Fruit fly (Drosophila melanogaster) whole organism, prepupa: ENCODE data around the gene CG12316.

Experiments
- Blimp-1 ChIP-seq: fragments of 200-800 bp; sonication (Bioruptor generic); optimal IDR thresholded peaks from 3 replicates; lab custom pipeline; 2017; ENCODE audit warnings: missing biosample characterization, missing genetic modification characterization, mild to moderate bottlenecking, moderate library complexity, missing genetic modification reagents
- CG10669 ChIP-seq: fragments of 200-800 bp; sonication (Bioruptor generic); optimal IDR thresholded peaks from 3 replicates; lab custom pipeline; 2018; ENCODE audit warnings: missing biosample characterization, mild to moderate bottlenecking, missing genetic modification characterization, moderate library complexity
- CG11294 ChIP-seq: fragments of 200-800 bp; sonication (Bioruptor generic); IDR thresholded peaks from 2 replicates; pipeline ENCODE4 v1.3.6; 2022; ENCODE audit warnings: missing biosample characterization, missing genetic modification characterization
- CG11762 ChIP-seq: fragments of 200-800 bp; sonication (Bioruptor generic); optimal IDR thresholded peaks from 3 replicates; lab custom pipeline; 2016; ENCODE audit warnings: missing biosample characterization, missing genetic modification characterization; ENCODE audit not compliant: insufficient read depth
- CG15336 ChIP-seq: fragments of 200-800 bp; sonication (Bioruptor generic); IDR thresholded peaks from 2 replicates; pipeline ENCODE4 v1.3.6; 2022; ENCODE audit warnings: missing biosample characterization, missing genetic modification characterization
- CG1621 ChIP-seq: fragments of 200-800 bp; sonication (Bioruptor generic); optimal IDR thresholded peaks from 3 replicates; lab custom pipeline; 2018; ENCODE audit warnings: missing biosample characterization, mild to moderate bottlenecking, missing genetic modification characterization
- CG16779 ChIP-seq: fragments of 200-800 bp; sonication (Bioruptor generic); optimal IDR thresholded peaks from 3 replicates; lab custom pipeline; 2017; ENCODE audit warnings: missing biosample characterization, mild to moderate bottlenecking, missing genetic modification characterization
- CG3032 ChIP-seq: fragments of 200-800 bp; optimal IDR thresholded peaks from 2 replicates; lab custom pipeline; 2019; ENCODE audit warnings: missing biosample characterization, mild to moderate bottlenecking, missing genetic modification characterization, moderate library complexity
- CG31627 ChIP-seq: fragments of 200-800 bp; sonication (Bioruptor generic); optimal IDR thresholded peaks from 3 replicates; lab custom pipeline; 2016; ENCODE audit warnings: missing biosample characterization, missing genetic modification characterization
- CG34406 ChIP-seq: fragments of 200-800 bp; sonication (Bioruptor generic); optimal IDR thresholded peaks from 3 replicates; lab custom pipeline; 2016; ENCODE audit warnings: missing biosample characterization, missing genetic modification characterization
- CG3919 ChIP-seq: fragments of 200-800 bp; sonication (Bioruptor generic); optimal IDR thresholded peaks from 3 replicates; lab custom pipeline; 2016; ENCODE audit warnings: missing biosample characterization, missing genetic modification characterization
- CG4318 ChIP-seq: fragments of 200-800 bp; sonication (Bioruptor generic); optimal IDR thresholded peaks from 3 replicates; lab custom pipeline; 2017; ENCODE audit warnings: missing biosample characterization, mild to moderate bottlenecking, missing genetic modification characterization
- CG6163 ChIP-seq: fragments of 200-800 bp; sonication (Bioruptor generic); IDR thresholded peaks from 3 replicates; pipeline ENCODE4 v1.3.6; 2022; ENCODE audit warnings: missing biosample characterization, missing genetic modification characterization
- CG6276 ChIP-seq: fragments of 200-800 bp; sonication (Bioruptor generic); optimal IDR thresholded peaks from 2 replicates; lab custom pipeline; 2017; ENCODE audit warnings: missing biosample characterization, mild to moderate bottlenecking, missing genetic modification characterization
- CG6792 ChIP-seq: fragments of 200-800 bp; sonication (Bioruptor generic); optimal IDR thresholded peaks from 3 replicates; lab custom pipeline; 2016; ENCODE audit warnings: missing biosample characterization, missing genetic modification characterization
- CG6854 ChIP-seq: fragments of 200-800 bp; sonication (Bioruptor generic); optimal IDR thresholded peaks from 2 replicates; lab custom pipeline; 2017; ENCODE audit warnings: missing biosample characterization, mild to moderate bottlenecking, missing genetic modification characterization
- CG7368 ChIP-seq: fragments of 200-800 bp; sonication (Bioruptor generic); optimal IDR thresholded peaks from 3 replicates; lab custom pipeline; 2016; ENCODE audit warnings: missing biosample characterization, missing genetic modification characterization
- CG8119 ChIP-seq: fragments of 200-800 bp; sonication (Bioruptor generic); IDR thresholded peaks from 3 replicates; pipeline ENCODE4 v1.3.6; 2022; ENCODE audit warnings: missing biosample characterization, missing genetic modification characterization
- CG9139 ChIP-seq: fragments of 200-800 bp; sonication (Bioruptor generic); optimal IDR thresholded peaks from 3 replicates; lab custom pipeline; 2017; ENCODE audit warnings: missing biosample characterization, mild to moderate bottlenecking, missing genetic modification characterization
- Eip75B ChIP-seq: fragments of 200-800 bp; sonication (Bioruptor generic); optimal IDR thresholded peaks from 3 replicates; lab custom pipeline; 2016; ENCODE audit warnings: missing biosample characterization, missing genetic modification characterization
- Eip78C ChIP-seq: fragments of 200-800 bp; sonication (Bioruptor generic); peaks from one replicate; lab custom pipeline; 2016; ENCODE audit warnings: missing biosample characterization, missing genetic modification characterization
- Eip93F ChIP-seq: fragments of 200-800 bp; sonication (Bioruptor generic); optimal IDR thresholded peaks from 2 replicates; lab custom pipeline; 2016; ENCODE audit warnings: missing biosample characterization, mild to moderate bottlenecking, missing genetic modification characterization
- Ets21C ChIP-seq: fragments of 200-800 bp; sonication (Bioruptor generic); optimal IDR thresholded peaks from 3 replicates; lab custom pipeline; 2016; ENCODE audit warnings: missing biosample characterization, missing genetic modification characterization
- Ets96B ChIP-seq: fragments of 200-800 bp; optimal IDR thresholded peaks from 2 replicates; lab custom pipeline; 2019; ENCODE audit warnings: missing biosample characterization, mild to moderate bottlenecking, missing genetic modification characterization, moderate library complexity
- Gug ChIP-seq: fragments of 200-800 bp; sonication (Bioruptor generic); IDR thresholded peaks from 2 replicates; pipeline ENCODE4 v1.3.6; 2022; ENCODE audit warnings: missing biosample characterization, missing genetic modification characterization
- Hr39 ChIP-seq: fragments of 200-800 bp; sonication (Bioruptor generic); optimal IDR thresholded peaks from 2 replicates; lab custom pipeline; 2016; ENCODE audit warnings: missing biosample characterization, missing genetic modification characterization
- Hr4 ChIP-seq: fragments of 200-800 bp; sonication (Bioruptor generic); optimal IDR thresholded peaks from 3 replicates; lab custom pipeline; 2016; ENCODE audit warnings: missing biosample characterization, missing genetic modification characterization
- Lpt ChIP-seq: fragments of 200-800 bp; sonication (Bioruptor generic); optimal IDR thresholded peaks from 3 replicates; lab custom pipeline; 2016; ENCODE audit warnings: missing biosample characterization, missing genetic modification characterization
- Met ChIP-seq: fragments of 200-800 bp; sonication (Bioruptor generic); optimal IDR thresholded peaks from 3 replicates; lab custom pipeline; 2016; ENCODE audit warnings: missing biosample characterization, missing genetic modification characterization
- OdsH ChIP-seq: fragments of 200-800 bp; sonication (Bioruptor generic); optimal IDR thresholded peaks from 3 replicates; lab custom pipeline; 2016; ENCODE audit warnings: missing biosample characterization, missing genetic modification characterization
- Smox ChIP-seq: fragments of 200-800 bp; sonication (Bioruptor generic); optimal IDR thresholded peaks from 3 replicates; lab custom pipeline; 2016; ENCODE audit warnings: missing biosample characterization, missing genetic modification characterization
- Sox102F ChIP-seq: fragments of 200-800 bp; sonication (Bioruptor generic); optimal IDR thresholded peaks from 2 replicates; lab custom pipeline; 2016; ENCODE audit warnings: missing biosample characterization, mild to moderate bottlenecking, missing genetic modification characterization
- Sox14 ChIP-seq: fragments of 200-800 bp; sonication (Bioruptor generic); optimal IDR thresholded peaks from 3 replicates; lab custom pipeline; 2016; ENCODE audit warnings: missing biosample characterization, missing genetic modification characterization
- Sox15 ChIP-seq: fragments of 200-800 bp; sonication (Bioruptor generic); optimal IDR thresholded peaks from 3 replicates; lab custom pipeline; 2016; ENCODE audit warnings: missing biosample characterization, missing genetic modification characterization
- achi ChIP-seq: fragments of 200-800 bp; sonication (Bioruptor generic); optimal IDR thresholded peaks from 3 replicates; lab custom pipeline; 2016; ENCODE audit warnings: missing biosample characterization, missing genetic modification characterization
- acj6 ChIP-seq: fragments of 200-800 bp; sonication (Bioruptor generic); optimal IDR thresholded peaks from 3 replicates; lab custom pipeline; 2016; ENCODE audit warnings: missing biosample characterization, missing genetic modification characterization
- dac ChIP-seq: fragments of 200-800 bp; sonication (Bioruptor generic); optimal IDR thresholded peaks from 2 replicates; lab custom pipeline; 2017; ENCODE audit warnings: missing biosample characterization, mild to moderate bottlenecking, missing genetic modification characterization
- dsx ChIP-seq: fragments of 200-800 bp; optimal IDR thresholded peaks from 3 replicates; lab custom pipeline; 2019; ENCODE audit warnings: missing biosample characterization, mild to moderate bottlenecking, missing genetic modification characterization, moderate library complexity; ENCODE audit not compliant: poor library complexity, severe bottlenecking
- eg ChIP-seq: fragments of 200-800 bp; sonication (Bioruptor generic); IDR thresholded peaks from 3 replicates; pipeline ENCODE4 v1.3.6; 2022; ENCODE audit warnings: missing biosample characterization, missing genetic modification characterization
- esn ChIP-seq: fragments of 200-800 bp; sonication (Bioruptor generic); optimal IDR thresholded peaks from 2 replicates; lab custom pipeline; 2016; ENCODE audit warnings: missing biosample characterization, mild to moderate bottlenecking, missing genetic modification characterization, moderate library complexity
- fd59A ChIP-seq: fragments of 200-800 bp; sonication (Bioruptor generic); optimal IDR thresholded peaks from 2 replicates; lab custom pipeline; 2017; ENCODE audit warnings: missing biosample characterization, mild to moderate bottlenecking, missing genetic modification characterization, missing genetic modification reagents
- fd85E ChIP-seq: fragments of 200-800 bp; sonication (Bioruptor generic); optimal IDR thresholded peaks from 3 replicates; lab custom pipeline; 2016; ENCODE audit warnings: missing biosample characterization, missing genetic modification characterization
- fkh ChIP-seq: fragments of 200-800 bp; sonication (Bioruptor generic); optimal IDR thresholded peaks from 3 replicates; lab custom pipeline; 2017; ENCODE audit warnings: missing biosample characterization, mild to moderate bottlenecking, missing genetic modification characterization, moderate library complexity
- lz ChIP-seq: fragments of 200-800 bp; sonication (Bioruptor generic); optimal IDR thresholded peaks from 3 replicates; lab custom pipeline; 2016; ENCODE audit warnings: missing biosample characterization, missing genetic modification characterization
- net ChIP-seq: fragments of 200-800 bp; sonication (Bioruptor generic); optimal IDR thresholded peaks from 3 replicates; lab custom pipeline; 2016; ENCODE audit warnings: missing biosample characterization, missing genetic modification characterization
- pdm3 ChIP-seq: fragments of 200-800 bp; sonication (Bioruptor generic); optimal IDR thresholded peaks from 3 replicates; lab custom pipeline; 2016; ENCODE audit warnings: missing biosample characterization, missing genetic modification characterization
- salr ChIP-seq, 2 experiments: fragments of 200-800 bp; sonication (Bioruptor generic); optimal IDR thresholded peaks; 3 replicates each; lab custom pipeline; 2016 to 2018; ENCODE audit warnings: missing biosample characterization in 2 of 2, missing genetic modification characterization in 2 of 2, mild to moderate bottlenecking in 1 of 2
- ss ChIP-seq, 2 experiments: fragments of 200-800 bp; sonication (Bioruptor generic); optimal IDR thresholded peaks; 2 replicates in 1 of 2; 3 replicates in 1 of 2; lab custom pipeline; 2017 to 2018; ENCODE audit warnings: mild to moderate bottlenecking in 2 of 2, missing biosample characterization in 2 of 2, missing genetic modification characterization in 2 of 2, moderate library complexity in 1 of 2
- svp ChIP-seq: fragments of 200-800 bp; sonication (Bioruptor generic); peaks from one replicate; lab custom pipeline; 2016; ENCODE audit warnings: missing biosample characterization, missing genetic modification characterization
- topi ChIP-seq: fragments of 200-800 bp; sonication (Bioruptor generic); optimal IDR thresholded peaks from 3 replicates; lab custom pipeline; 2016; ENCODE audit warnings: missing biosample characterization, missing genetic modification characterization
- vri ChIP-seq: fragments of 200-800 bp; sonication (Bioruptor generic); optimal IDR thresholded peaks from 3 replicates; lab custom pipeline; 2016; ENCODE audit warnings: missing biosample characterization, mild to moderate bottlenecking, missing genetic modification characterization

CG12316 gene

dm6 chr3L:15104849-15105555, 31.7 kb downstream of the CG12316 start:
- TF ChIP-seq ss (GFP tag; optimal IDR thresholded peaks at IDR 0.05; lab: Kevin White, UChicago) (peak; percentile 68 to 92), net (GFP tag; lab: Kevin White, UChicago) (peak; percentile 91), CG3919 (GFP tag; lab: Kevin White, UChicago) (peak; percentile 89), Sox14 (GFP tag; lab: Kevin White, UChicago) (peak; percentile 95), CG1621 (tag; lab: Kevin White, UChicago) (peak; percentile 85), CG6276 (GFP tag; lab: Kevin White, UChicago) (peak; percentile 87), fd85E (GFP tag; lab: Kevin White, UChicago) (peak; percentile 57), Smox (GFP tag; lab: Kevin White, UChicago) (peak; percentile 92), Ets96B (tag; lab: Kevin White, UChicago) (peak; percentile 90), CG9139 (GFP tag; lab: Kevin White, UChicago) (peak; percentile 65), CG6163 (peak; percentile 84), Eip75B (GFP tag; lab: Kevin White, UChicago) (peak; percentile 92), salr (GFP tag; optimal IDR thresholded peaks at IDR 0.05; lab: Kevin White, UChicago) (peak; percentile 78 to 90), CG4318 (GFP tag; lab: Kevin White, UChicago) (peak; percentile 93), CG8119 (GFP tag; lab: Robert Waterston, UW) (peak; percentile 95), CG11294 (peak; percentile 83), Ets21C (peak; percentile 92), topi (peak; percentile 93), fd59A (GFP tag; lab: Kevin White, UChicago) (peak; percentile 91), dsx (GFP tag; lab: Kevin White, UChicago) (peak; percentile 87), Blimp-1 (GFP tag; lab: Kevin White, UChicago) (no peak), CG10669 (GFP tag; lab: Kevin White, UChicago) (peak; percentile 87), CG6792 (GFP tag; lab: Kevin White, UChicago) (peak; percentile 93), dac (peak; percentile 87), CG11762 (GFP tag; lab: Kevin White, UChicago) (peak; percentile 81), esn (peak; percentile 95), CG15336 (peak; percentile 94), Eip78C (GFP tag; lab: Kevin White, UChicago) (peak; percentile 99), vri (peak; percentile 83), Lpt (GFP tag; lab: Kevin White, UChicago) (peak; percentile 79), pdm3 (GFP tag; lab: Kevin White, UChicago) (peak; percentile 95), Sox102F (GFP tag; lab: Kevin White, UChicago) (peak; percentile 95), Eip93F (peak; percentile 88), Hr4 (GFP tag; lab: Kevin White, UChicago) (peak; percentile 97), svp (peak; percentile 96), eg (GFP tag; lab: Robert Waterston, UW) (peak; percentile 86), CG34406 (GFP tag; lab: Kevin White, UChicago) (peak; percentile 92), Met (GFP tag; lab: Kevin White, UChicago) (peak; percentile 95), CG16779 (tag; lab: Kevin White, UChicago) (peak; percentile 85), CG7368 (peak; percentile 73), Sox15 (peak; percentile 93), Hr39 (GFP tag; lab: Kevin White, UChicago) (peak; percentile 95), acj6 (GFP tag; lab: Kevin White, UChicago) (peak; percentile 94), CG6854 (GFP tag; lab: Kevin White, UChicago) (peak; percentile 100), CG31627 (peak; percentile 96), Gug (GFP tag; lab: Robert Waterston, UW) (peak; percentile 87), CG3032 (peak; percentile 90), lz (GFP tag; lab: Kevin White, UChicago) (peak; percentile 95), achi (peak; percentile 92), fkh (GFP tag; lab: Kevin White, UChicago) (no peak), OdsH (GFP tag; lab: Kevin White, UChicago) (peak; percentile 95)
